Worm (Caenorhabditis elegans) whole organism, L1 larva: ENCODE results near the gene str-261.

Source experiments
- C34B4.2 ChIP-seq: sonication (generic microtip); optimal IDR thresholded peaks from 2 replicates; lab custom pipeline; 2017; ENCODE audit warnings: mild to moderate bottlenecking, missing genetic modification characterization, missing compliant biosample characterization
- Y116A8C.19 ChIP-seq: sonication (generic microtip); optimal IDR thresholded peaks from 2 replicates; lab custom pipeline; 2016; ENCODE audit warnings: missing compliant biosample characterization, missing genetic modification characterization, borderline replicate concordance
- aly-2 ChIP-seq: fragments of 150-350 bp; optimal IDR thresholded peaks from 2 replicates; lab custom pipeline; 2014; ENCODE audit warnings: missing biosample characterization, missing genetic modification characterization
- blmp-1 ChIP-seq: fragments of 150-350 bp; optimal IDR thresholded peaks from 2 replicates; lab custom pipeline; 2014; ENCODE audit warnings: missing biosample characterization, missing genetic modification characterization
- ceh-8 ChIP-seq: fragments of 200-800 bp; sonication (Bioruptor generic); optimal IDR thresholded peaks from 2 replicates; lab custom pipeline; 2018; ENCODE audit warnings: mild to moderate bottlenecking, missing genetic modification characterization, moderate library complexity, missing compliant biosample characterization
- ceh-82 ChIP-seq, 3 experiments: fragments of 150-350 bp in 1 of 3; sonication (generic microtip) in 2 of 3; optimal IDR thresholded peaks; 2 replicates each; lab custom pipeline; 2014 to 2017; ENCODE audit warnings: missing biosample characterization in 3 of 3, missing genetic modification characterization in 3 of 3
- dpl-1 ChIP-seq, 3 experiments: fragments of 150-350 bp in 2 of 3; sonication (generic microtip) in 1 of 3; optimal IDR thresholded peaks; 2 replicates each; lab custom pipeline; 2014 to 2017; ENCODE audit warnings: missing biosample characterization in 3 of 3, missing genetic modification characterization in 3 of 3, missing genetic modification reagents in 3 of 3
- dsc-1 ChIP-seq: sonication (generic microtip); optimal IDR thresholded peaks from 2 replicates; lab custom pipeline; 2016; ENCODE audit warnings: mild to moderate bottlenecking, missing genetic modification characterization, missing compliant biosample characterization
- efl-1 ChIP-seq, 4 experiments: fragments of 150-350 bp; optimal IDR thresholded peaks in 3 of 4; peaks in 1 of 4; 1 replicate in 1 of 4; 2 replicates in 3 of 4; lab custom pipeline; 2014; ENCODE audit warnings: missing biosample characterization in 2 of 4, missing genetic modification characterization in 2 of 4, missing genetic modification reagents in 2 of 4
- egl-13 ChIP-seq: sonication (generic microtip); optimal IDR thresholded peaks from 2 replicates; lab custom pipeline; 2016; ENCODE audit warnings: missing genotype, missing genetic modification reagents, missing genetic modification characterization, missing compliant biosample characterization
- elt-2 ChIP-seq: sonication (generic microtip); optimal IDR thresholded peaks from 2 replicates; lab custom pipeline; 2016; ENCODE audit warnings: missing genetic modification characterization, mild to moderate bottlenecking, inconsistent platforms, missing compliant biosample characterization, missing genetic modification reagents
- fkh-8 ChIP-seq: sonication (generic microtip); optimal IDR thresholded peaks from 2 replicates; lab custom pipeline; 2016; ENCODE audit warnings: mild to moderate bottlenecking, missing genetic modification characterization, missing compliant biosample characterization
- grh-1 ChIP-seq: fragments of 200-800 bp; sonication (Bioruptor generic); IDR thresholded peaks from 2 replicates; pipeline ENCODE4 v1.3.6; 2022; ENCODE audit warnings: missing genetic modification reagents, missing genetic modification characterization, missing compliant biosample characterization
- hpl-2 ChIP-seq: fragments of 150-350 bp; optimal IDR thresholded peaks from 2 replicates; lab custom pipeline; 2014; ENCODE audit warnings: missing biosample characterization, missing genetic modification reagents, missing genetic modification characterization
- irx-1 ChIP-seq: sonication (generic microtip); optimal IDR thresholded peaks from 2 replicates; lab custom pipeline; 2016; ENCODE audit warnings: missing genetic modification characterization, missing compliant biosample characterization
- isw-1 ChIP-seq: fragments of 200-800 bp; sonication (Bioruptor generic); IDR thresholded peaks from 2 replicates; pipeline ENCODE4 v1.3.6; 2022; ENCODE audit warnings: missing genetic modification characterization, missing compliant biosample characterization
- jun-1 ChIP-seq: fragments of 150-350 bp; optimal IDR thresholded peaks from 2 replicates; lab custom pipeline; 2014; ENCODE audit warnings: missing biosample characterization, missing genetic modification reagents, missing genetic modification characterization
- lin-15B ChIP-seq: fragments of 150-350 bp; sonication (generic microtip); optimal IDR thresholded peaks from 3 replicates; lab custom pipeline; 2014; ENCODE audit warnings: missing biosample characterization, missing genetic modification characterization
- lin-35 ChIP-seq, 2 experiments: fragments of 150-350 bp; optimal IDR thresholded peaks; 2 replicates each; lab custom pipeline; 2014; ENCODE audit warnings: missing biosample characterization in 2 of 2, missing genetic modification characterization in 2 of 2, missing genetic modification reagents in 2 of 2
- lir-3 ChIP-seq: sonication (generic microtip); optimal IDR thresholded peaks from 2 replicates; lab custom pipeline; 2016; ENCODE audit warnings: mild to moderate bottlenecking, missing genetic modification characterization, moderate library complexity, missing compliant biosample characterization; ENCODE audit not compliant: poor library complexity
- lsy-2 ChIP-seq, 2 experiments: fragments of 150-350 bp; optimal IDR thresholded peaks; 2 replicates each; lab custom pipeline; 2014; ENCODE audit warnings: missing biosample characterization in 2 of 2, missing genetic modification characterization in 2 of 2
- mab-9 ChIP-seq: fragments of 200-800 bp; sonication (Bioruptor generic); IDR thresholded peaks from 2 replicates; pipeline ENCODE4 v1.3.6; 2022; ENCODE audit warnings: missing genetic modification reagents, missing genetic modification characterization, missing compliant biosample characterization
- mef-2 ChIP-seq: fragments of 150-350 bp; optimal IDR thresholded peaks from 2 replicates; lab custom pipeline; 2014; ENCODE audit warnings: missing biosample characterization, missing genetic modification characterization
- nhr-11 ChIP-seq: fragments of 150-350 bp; optimal IDR thresholded peaks from 2 replicates; lab custom pipeline; 2014; ENCODE audit warnings: missing biosample characterization, missing genetic modification characterization
- nhr-12 ChIP-seq: sonication (generic microtip); optimal IDR thresholded peaks from 2 replicates; lab custom pipeline; 2017; ENCODE audit warnings: missing biosample characterization, missing genetic modification characterization
- nhr-19 ChIP-seq: fragments of 200-800 bp; sonication (Bioruptor generic); conservative IDR thresholded peaks from 2 replicates; pipeline ENCODE4 v1.3.6; 2022; ENCODE audit warnings: missing genetic modification characterization, missing compliant biosample characterization
- nhr-20 ChIP-seq: sonication (generic microtip); optimal IDR thresholded peaks from 2 replicates; lab custom pipeline; 2016; ENCODE audit warnings: mild to moderate bottlenecking, missing genetic modification characterization, missing compliant biosample characterization
- nhr-237 ChIP-seq: fragments of 150-350 bp; optimal IDR thresholded peaks from 2 replicates; lab custom pipeline; 2014; ENCODE audit warnings: missing biosample characterization, missing genetic modification characterization
- nhr-47 ChIP-seq: sonication (generic microtip); optimal IDR thresholded peaks from 2 replicates; lab custom pipeline; 2016; ENCODE audit warnings: mild to moderate bottlenecking, missing genetic modification characterization, moderate library complexity, missing compliant biosample characterization
- nhr-76 ChIP-seq: sonication (generic microtip); optimal IDR thresholded peaks from 2 replicates; lab custom pipeline; 2017; ENCODE audit warnings: missing biosample characterization, missing genetic modification characterization
- nhr-84 ChIP-seq: sonication (generic microtip); optimal IDR thresholded peaks from 2 replicates; lab custom pipeline; 2017; ENCODE audit warnings: missing biosample characterization, missing genetic modification characterization
- nhr-90 ChIP-seq: sonication (generic microtip); optimal IDR thresholded peaks from 2 replicates; lab custom pipeline; 2016; ENCODE audit warnings: mild to moderate bottlenecking, missing genetic modification characterization, missing compliant biosample characterization; ENCODE audit not compliant: poor library complexity
- pag-3 ChIP-seq: sonication (generic microtip); optimal IDR thresholded peaks from 2 replicates; lab custom pipeline; 2017; ENCODE audit warnings: missing genetic modification characterization, mild to moderate bottlenecking, missing compliant biosample characterization, antibody characterized with exemption, borderline replicate concordance; ENCODE audit not compliant: insufficient read depth
- rnt-1 ChIP-seq: sonication (generic microtip); optimal IDR thresholded peaks from 2 replicates; lab custom pipeline; 2016; ENCODE audit warnings: mild to moderate bottlenecking, missing genetic modification characterization, moderate library complexity, missing compliant biosample characterization
- skn-1 ChIP-seq: fragments of 150-350 bp; optimal IDR thresholded peaks from 2 replicates; lab custom pipeline; 2014; ENCODE audit warnings: missing biosample characterization, missing genetic modification characterization
- snu-23 ChIP-seq: sonication (generic microtip); optimal IDR thresholded peaks from 2 replicates; lab custom pipeline; 2016; ENCODE audit warnings: missing genetic modification characterization, missing compliant biosample characterization
- sptf-1 ChIP-seq: fragments of 150-350 bp; optimal IDR thresholded peaks from 2 replicates; lab custom pipeline; 2014; ENCODE audit warnings: missing biosample characterization, missing genetic modification characterization
- swsn-7 ChIP-seq: sonication (generic microtip); optimal IDR thresholded peaks from 2 replicates; lab custom pipeline; 2016; ENCODE audit warnings: missing genetic modification characterization, missing compliant biosample characterization
- tbx-2 ChIP-seq: sonication (generic microtip); optimal IDR thresholded peaks from 2 replicates; lab custom pipeline; 2016; ENCODE audit warnings: missing genetic modification characterization, missing compliant biosample characterization
- unc-130 ChIP-seq: fragments of 150-350 bp; optimal IDR thresholded peaks from 2 replicates; lab custom pipeline; 2017; ENCODE audit warnings: missing biosample characterization, missing genetic modification characterization, inconsistent platforms
- unc-30 ChIP-seq: sonication (generic microtip); optimal IDR thresholded peaks from 2 replicates; lab custom pipeline; 2017; ENCODE audit warnings: missing biosample characterization, missing genetic modification characterization
- unc-62 ChIP-seq: fragments of 150-350 bp; optimal IDR thresholded peaks from 2 replicates; lab custom pipeline; 2014; ENCODE audit warnings: missing biosample characterization, missing genetic modification reagents, missing genetic modification characterization
- unc-86 ChIP-seq: sonication (generic microtip); optimal IDR thresholded peaks from 2 replicates; lab custom pipeline; 2016; ENCODE audit warnings: missing genetic modification characterization, missing compliant biosample characterization
- unc-98 ChIP-seq: fragments of 200-800 bp; sonication (Bioruptor generic); IDR thresholded peaks from 2 replicates; pipeline ENCODE4 v1.3.6; 2022; ENCODE audit warnings: missing genetic modification characterization, missing compliant biosample characterization
- vab-15 ChIP-seq: sonication (generic microtip); optimal IDR thresholded peaks from 2 replicates; lab custom pipeline; 2017; ENCODE audit warnings: missing genotype, mild to moderate bottlenecking, missing genetic modification characterization, missing compliant biosample characterization
- xbp-1 ChIP-seq: sonication (generic microtip); optimal IDR thresholded peaks from 2 replicates; lab custom pipeline; 2016; ENCODE audit warnings: missing genetic modification characterization, missing compliant biosample characterization
- zag-1 ChIP-seq: fragments of 150-350 bp; optimal IDR thresholded peaks from 2 replicates; lab custom pipeline; 2014; ENCODE audit warnings: missing biosample characterization, missing genetic modification characterization
- ztf-11 ChIP-seq, 2 experiments: sonication (generic microtip); optimal IDR thresholded peaks; 2 replicates each; lab custom pipeline; 2016 to 2017; ENCODE audit warnings: missing genetic modification characterization in 2 of 2, missing biosample characterization in 1 of 2, missing compliant biosample characterization in 1 of 2
- ztf-4 ChIP-seq: fragments of 150-350 bp; optimal IDR thresholded peaks from 2 replicates; lab custom pipeline; 2014; ENCODE audit warnings: missing biosample characterization, missing genetic modification characterization

Gene str-261

ce11 chrIII:11063259-11063658 is 11.1 kb upstream of the str-261 start, which contains the start of gene rsa-2 (continued):
- TF ChIP-seq mef-2: no peak
- peak; percentile 71 for TF ChIP-seq swsn-7 (tag; lab: Kevin White, UChicago)
- no peak for TF ChIP-seq lir-3
- TF ChIP-seq C34B4.2 (tag; lab: Kevin White, UChicago): no peak
- peak; percentile 90 to 96 for TF ChIP-seq lin-35 (GFP tag; optimal IDR thresholded peaks at IDR 0.05; lab: Kevin White, UChicago)
- TF ChIP-seq aly-2 (tag; lab: Kevin White, UChicago): peak; percentile 29
- TF ChIP-seq nhr-11 (tag; lab: Kevin White, UChicago): no peak
- TF ChIP-seq zag-1 (tag; lab: Kevin White, UChicago): no peak
- TF ChIP-seq snu-23 (GFP tag; lab: Kevin White, UChicago): peak; percentile 75
- TF ChIP-seq dsc-1 (tag; lab: Kevin White, UChicago): peak; percentile 89
- no peak for TF ChIP-seq pag-3 (tag; lab: Kevin White, UChicago)
- peak; percentile 53 for TF ChIP-seq isw-1 (GFP tag; lab: Robert Waterston, UW)
- TF ChIP-seq ceh-82 (tag; optimal IDR thresholded peaks at IDR 0.05; lab: Kevin White, UChicago): peak; percentile 50 to 70 (median 67)
- no peak for TF ChIP-seq nhr-84 (tag; lab: Kevin White, UChicago)
- TF ChIP-seq nhr-20 (tag; lab: Kevin White, UChicago): peak; percentile 46
- peak; percentile 64 to 70 for TF ChIP-seq lsy-2 (tag; optimal IDR thresholded peaks at IDR 0.05; lab: Kevin White, UChicago)
- peak in 1 of 2 experiments; percentile 41 for TF ChIP-seq ztf-11 (tag; optimal IDR thresholded peaks at IDR 0.05; lab: Kevin White, UChicago)
- TF ChIP-seq grh-1: peak; percentile 44; the same call in 1 of the 2 replicates
- TF ChIP-seq nhr-237 (tag; lab: Kevin White, UChicago): no peak
- TF ChIP-seq lin-15B: peak; percentile 24
- TF ChIP-seq nhr-76 (tag; lab: Kevin White, UChicago): no peak
- no peak for TF ChIP-seq hpl-2 (GFP tag; lab: Kevin White, UChicago)
- no peak for TF ChIP-seq ceh-8 (GFP tag; lab: Kevin White, UChicago)
- no peak for TF ChIP-seq nhr-12 (tag; lab: Kevin White, UChicago)
- peak; percentile 41 for TF ChIP-seq irx-1
- peak; percentile 16 for TF ChIP-seq elt-2 (tag; lab: Kevin White, UChicago)
- peak; percentile 50 for TF ChIP-seq skn-1 (tag; lab: Kevin White, UChicago)
- no peak for TF ChIP-seq unc-30
- no peak for TF ChIP-seq unc-130 (tag; lab: Kevin White, UChicago)
- TF ChIP-seq unc-62 (GFP tag; lab: Kevin White, UChicago): no peak
- TF ChIP-seq vab-15: peak; percentile 31
- peak; percentile 60 for TF ChIP-seq jun-1 (tag; lab: Kevin White, UChicago)
- peak; percentile 60; the same call in 1 of the 2 replicates for TF ChIP-seq mab-9 (GFP tag; lab: Robert Waterston, UW)
- TF ChIP-seq unc-86: peak; percentile 65
- peak; percentile 67 for TF ChIP-seq tbx-2 (tag; lab: Kevin White, UChicago)
- peak; percentile 93 to 95 (median 95) for TF ChIP-seq dpl-1 (GFP tag; optimal IDR thresholded peaks at IDR 0.05; lab: Kevin White, UChicago)
- no peak for TF ChIP-seq sptf-1
- TF ChIP-seq nhr-19 (GFP tag; lab: Robert Waterston, UW): peak; percentile 59
- no peak for TF ChIP-seq ztf-4 (tag; lab: Kevin White, UChicago)
- TF ChIP-seq xbp-1 (tag; lab: Kevin White, UChicago): peak; percentile 55
- peak; percentile 85 for TF ChIP-seq rnt-1 (tag; lab: Kevin White, UChicago)
- TF ChIP-seq nhr-90 (tag; lab: Kevin White, UChicago): peak; percentile 44
- TF ChIP-seq nhr-47 (tag; lab: Kevin White, UChicago): peak; percentile 80
- peak; percentile 39 for TF ChIP-seq egl-13 (tag; lab: Kevin White, UChicago)
- TF ChIP-seq unc-98 (GFP tag; lab: Robert Waterston, UW): peak; percentile 53; the same call in 1 of the 2 replicates
- TF ChIP-seq Y116A8C.19: no peak
- peak; percentile 82 to 95 for TF ChIP-seq efl-1 (optimal IDR thresholded peaks at IDR 0.05; lab: Kevin White, UChicago)
- peak; percentile 96 to 100 for TF ChIP-seq efl-1 (GFP tag; optimal IDR thresholded peaks at IDR 0.05 in 1 of 2; lab: Kevin White, UChicago)
- peak; percentile 35 for TF ChIP-seq fkh-8 (tag; lab: Kevin White, UChicago)
- no peak for TF ChIP-seq blmp-1 (tag; lab: Kevin White, UChicago)
